Worm (Caenorhabditis elegans): Measurements from ENCODE around the gene argk-1.

Gene argk-1

ce11 chrV:16060135-16060534 lies 43.6 kb upstream of the argk-1 start, which contains the start of gene F14H3.15:
Gene F14H3.15 (minus strand): TSS chrV:16060235.
- TF ChIP-seq mxl-3 (GFP tag; optimal IDR thresholded peaks at IDR 0.05) = no peak
- no peak for TF ChIP-seq lin-13 (GFP tag; optimal IDR thresholded peaks at IDR 0.05)
- no peak for TF ChIP-seq ceh-32 (tag; optimal IDR thresholded peaks at IDR 0.05; ENCODE audit: poor library complexity)

DNA sequence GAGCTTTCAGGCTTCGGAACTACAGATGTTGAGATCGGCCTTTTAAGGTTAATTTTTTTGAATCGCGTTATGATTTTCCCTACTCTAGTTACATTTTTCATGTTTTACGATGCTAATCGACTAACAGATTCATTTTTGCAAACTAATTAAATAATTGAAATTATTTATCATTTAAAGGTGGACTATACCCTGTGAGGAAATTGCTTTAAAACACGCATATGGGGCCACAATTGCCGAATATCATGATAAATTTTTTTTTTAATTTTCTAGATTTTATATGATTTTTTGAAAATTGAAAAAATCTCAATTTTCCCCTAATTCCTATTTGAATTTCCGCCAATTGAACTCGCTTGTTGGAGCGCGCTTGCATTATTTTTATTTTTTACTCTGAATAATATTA lies 41.7 kb upstream of the argk-1 start, which contains the start of gene fbxa-100:
Gene fbxa-100, minus strand, starts transcription at position 101 of the 400 bp plus-strand sequence.
- peak; percentile 23 for TF ChIP-seq aha-1 (tag)
- TF ChIP-seq D1046.2 (GFP tag; IDR thresholded peaks at IDR 0.05) = no peak

DNA sequence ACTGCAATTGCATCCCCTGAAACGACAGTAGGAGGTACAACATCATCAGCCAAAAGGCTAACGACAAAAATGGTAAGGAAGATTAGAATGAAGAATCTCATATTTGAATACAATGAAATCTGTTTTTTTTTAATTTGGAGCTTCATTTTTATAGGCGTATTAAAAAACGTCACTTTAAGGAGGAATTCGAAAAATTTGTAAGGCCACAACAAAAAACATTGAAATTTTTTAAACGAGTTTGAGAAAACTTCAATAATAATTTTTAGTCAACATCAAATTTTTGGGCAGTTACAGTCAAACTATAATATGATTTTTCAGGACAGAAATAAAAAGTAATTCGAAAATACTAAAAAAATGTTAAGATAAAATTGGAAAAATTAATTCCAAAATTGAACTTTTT lies 40.9 kb upstream of the argk-1 start, which contains the start of gene F14H3.14:
Gene F14H3.14, minus strand, starts transcription at position 101 of the 400 bp plus-strand sequence.
- TF ChIP-seq daf-19 (GFP tag; conservative IDR thresholded peaks at IDR 0.05) = no peak
- TF ChIP-seq T26A8.4 (GFP tag; IDR thresholded peaks at IDR 0.05) = no peak
- TF ChIP-seq nhr-41 (GFP tag; IDR thresholded peaks at IDR 0.05) = no peak

ce11 chrV:16068938-16069337 lies 34.8 kb upstream of the argk-1 start, which contains the start of gene cyp-35D1:
Gene cyp-35D1 (plus strand): TSS chrV:16069238.
- TF ChIP-seq zip-11 (GFP tag; IDR thresholded peaks at IDR 0.05) = no peak
- TF ChIP-seq skn-1 (tag; optimal IDR thresholded peaks at IDR 0.05) = no peak
- TF ChIP-seq nhr-111 (GFP tag; optimal IDR thresholded peaks at IDR 0.05) = no peak
- TF ChIP-seq lin-29 (GFP tag; IDR thresholded peaks at IDR 0.05) = no peak
- TF ChIP-seq ceh-20 (GFP tag; IDR thresholded peaks at IDR 0.05) = no peak

ce11 chrV:16071167-16071566 lies 32.5 kb upstream of the argk-1 start, which contains the start of gene nhr-176:
Gene nhr-176 (plus strand): TSS chrV:16071325.
- TF ChIP-seq pqm-1 (tag; optimal IDR thresholded peaks at IDR 0.05) (peak; percentile 23), nhr-6 (tag; optimal IDR thresholded peaks at IDR 0.05) (no peak), unc-62 (GFP tag; optimal IDR thresholded peaks at IDR 0.05 in 1 of 2) (peak in 1 of 2 experiments; percentile 62), unc-62 (tag; optimal IDR thresholded peaks at IDR 0.05) (no peak), daf-16 (GFP tag; optimal IDR thresholded peaks at IDR 0.05) (no peak), daf-16 (tag; optimal IDR thresholded peaks at IDR 0.05) (peak; percentile 54), nhr-28 (tag; optimal IDR thresholded peaks at IDR 0.05) (peak; percentile 89), tra-1 (GFP tag; IDR thresholded peaks at IDR 0.05) (no peak), D1046.2 (GFP tag; IDR thresholded peaks at IDR 0.05) (no peak), dve-1 (tag; optimal IDR thresholded peaks at IDR 0.05; ENCODE audit: insufficient read depth) (peak; percentile 43), ztf-7 (tag; optimal IDR thresholded peaks at IDR 0.05) (no peak), lin-1 (GFP tag; IDR thresholded peaks at IDR 0.05) (no peak), ama-1 (optimal IDR thresholded peaks at IDR 0.05) (no peak), snpc-4 (tag; optimal IDR thresholded peaks at IDR 0.05) (no peak), lin-29 (GFP tag; IDR thresholded peaks at IDR 0.05) (no peak), dmd-6 (GFP tag; IDR thresholded peaks at IDR 0.05) (peak; percentile 40; the same call in 1 of the 2 replicates)

DNA sequence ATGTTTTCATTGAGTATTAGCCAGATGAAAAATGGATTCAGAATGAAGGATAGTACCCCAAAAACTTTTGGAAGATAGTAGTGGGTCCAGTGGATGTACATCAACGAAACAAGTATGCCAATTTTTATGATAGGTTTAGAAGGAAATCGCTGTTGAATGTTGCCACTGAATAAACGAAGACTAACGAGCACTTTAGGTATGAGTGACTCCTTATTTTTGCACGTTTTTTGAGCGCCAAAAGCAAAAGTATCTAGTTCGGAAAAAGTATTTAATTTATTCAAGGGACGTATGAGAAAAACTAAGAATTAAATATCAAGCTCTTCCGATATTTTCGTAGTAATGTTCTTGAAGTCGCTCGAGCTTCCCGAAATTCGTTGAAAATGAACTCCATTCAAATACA lies 29.8 kb upstream of the argk-1 start, which contains the start of gene srj-10:
Gene srj-10, minus strand, starts transcription at position 101 of the 400 bp plus-strand sequence.
- TF ChIP-seq lin-1 (GFP tag; IDR thresholded peaks at IDR 0.05) = no peak
- TF ChIP-seq D1046.2 (GFP tag; IDR thresholded peaks at IDR 0.05) = no peak
- no peak for TF ChIP-seq snpc-1.2 (GFP tag; IDR thresholded peaks at IDR 0.05)
- no peak for TF ChIP-seq F49E8.2 (tag; optimal IDR thresholded peaks at IDR 0.05; ENCODE audit: borderline replicate concordance)
- TF ChIP-seq aly-2 (tag; optimal IDR thresholded peaks at IDR 0.05) = no peak
- TF ChIP-seq pqm-1 (tag; optimal IDR thresholded peaks at IDR 0.05) = no peak

- TF ChIP-seq hif-1 (tag; optimal IDR thresholded peaks at IDR 0.05) (no peak), cey-2 (tag; optimal IDR thresholded peaks at IDR 0.05; ENCODE audit: borderline replicate concordance, insufficient read depth) (no peak), fos-1 (tag; optimal IDR thresholded peaks at IDR 0.05) (no peak), lim-7 (GFP tag; IDR thresholded peaks at IDR 0.05) (no peak), ceh-20 (GFP tag; IDR thresholded peaks at IDR 0.05) (no peak), hmg-1.1 (GFP tag; IDR thresholded peaks at IDR 0.05) (no peak), tag-97 (GFP tag; IDR thresholded peaks at IDR 0.05) (no peak), daf-16 (GFP tag; optimal IDR thresholded peaks at IDR 0.05) (no peak), daf-16 (tag; optimal IDR thresholded peaks at IDR 0.05) (peak; percentile 83), zag-1 (tag; optimal IDR thresholded peaks at IDR 0.05) (no peak), unc-39 (tag; optimal IDR thresholded peaks at IDR 0.05) (no peak), nhr-77 (tag; optimal IDR thresholded peaks at IDR 0.05) (peak; percentile 52), R02D3.7 (tag; optimal IDR thresholded peaks at IDR 0.05) (no peak), mdl-1 (tag; optimal IDR thresholded peaks at IDR 0.05) (no peak), lin-13 (GFP tag; optimal IDR thresholded peaks at IDR 0.05) (no peak), zip-11 (GFP tag; IDR thresholded peaks at IDR 0.05) (no peak), nhr-28 (tag; optimal IDR thresholded peaks at IDR 0.05) (peak; percentile 74)
Observed at ce11 chrV:16075250-16075709, 28.4 kb upstream of the argk-1 start, which contains the start of the genes F14H3.12 and srj-29. Gene F14H3.12 (minus strand): TSS chrV:16075323. Gene srj-29 (plus strand): TSS chrV:16075659.

Measured in whole organism, L4 larva.